Fruit fly (Drosophila melanogaster): Measurements from ENCODE around the gene Ir7e.

Gene Ir7e

DNA sequence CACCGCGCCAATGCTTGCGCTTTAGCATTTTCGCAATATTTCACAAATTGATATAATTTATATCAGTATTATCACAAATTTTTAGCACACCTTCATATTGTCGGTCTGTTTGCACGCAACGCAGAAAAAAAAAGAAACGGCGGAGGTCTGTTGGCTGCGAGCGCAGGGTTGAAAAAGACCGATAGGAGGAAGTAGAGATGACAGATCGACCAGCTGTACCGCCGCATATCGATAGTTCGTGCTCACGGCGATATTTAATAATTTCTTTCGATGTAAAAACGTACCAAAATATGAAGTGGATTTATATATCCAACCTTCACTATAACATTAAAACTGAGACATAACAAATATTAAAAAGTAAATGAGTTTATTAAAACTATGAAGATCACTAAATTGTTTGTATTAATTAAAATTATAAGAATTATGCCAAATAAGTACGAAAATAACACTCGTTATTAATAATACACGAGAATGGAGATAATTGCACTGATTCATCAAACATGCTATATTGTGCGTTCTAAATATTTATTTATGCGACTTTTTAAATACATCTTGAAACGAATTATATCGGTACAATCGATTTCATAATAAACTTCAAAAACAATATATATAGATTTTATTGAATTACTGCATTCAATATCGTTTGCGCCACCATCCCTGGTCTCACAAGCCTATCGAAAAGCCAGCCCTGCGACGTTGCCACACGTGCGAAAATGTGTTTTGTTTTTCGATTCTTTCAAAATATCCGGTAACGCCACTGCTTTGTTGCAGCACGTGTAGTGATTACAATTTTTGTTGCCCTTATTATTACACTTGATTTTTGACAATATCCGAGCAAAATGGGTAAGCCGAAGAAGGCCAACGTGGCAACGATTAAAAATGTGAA is 19.9 kb upstream of the Ir7e start, which contains the start of the genes RpS6 and bys (continued):
- TF ChIP-seq Neu2 (GFP tag; optimal IDR thresholded peaks at IDR 0.05; ENCODE audit: borderline replicate concordance) = no peak
- TF ChIP-seq cg (GFP tag; optimal IDR thresholded peaks at IDR 0.05) = no peak
- TF ChIP-seq CG12155 (GFP tag; optimal IDR thresholded peaks at IDR 0.05) = peak; percentile 16
- peak; percentile 35 for TF ChIP-seq Antp (GFP tag; optimal IDR thresholded peaks at IDR 0.05)
- peak; percentile 69 for TF ChIP-seq Gug (GFP tag; IDR thresholded peaks at IDR 0.05)
- TF ChIP-seq Dll (GFP tag; IDR thresholded peaks at IDR 0.05; ENCODE audit: partially characterized antibody) = peak; percentile 80
- peak; percentile 20; the same call in 1 of the 2 replicates for TF ChIP-seq CG4730 (GFP tag; IDR thresholded peaks at IDR 0.05)
- peak; percentile 23 for TF ChIP-seq stwl (tag; optimal IDR thresholded peaks at IDR 0.05)
- no peak for TF ChIP-seq Nf-YA (GFP tag; IDR thresholded peaks at IDR 0.05)
- peak; percentile 73 for TF ChIP-seq unc-4 (GFP tag; IDR thresholded peaks at IDR 0.05; ENCODE audit: partially characterized antibody)
- no peak for TF ChIP-seq CG16863 (GFP tag; optimal IDR thresholded peaks at IDR 0.05)
- peak; percentile 2 to 5 for TF ChIP-seq bsh (GFP tag; optimal IDR thresholded peaks at IDR 0.05)
- TF ChIP-seq CG7372 (GFP tag; IDR thresholded peaks at IDR 0.05) = no peak
- TF ChIP-seq Optix (GFP tag; IDR thresholded peaks at IDR 0.05) = 0 out of 3 replicates have a peak, but pooled peaks have one; percentile 32
- peak; percentile 30 to 31 for TF ChIP-seq dpn (GFP tag; optimal IDR thresholded peaks at IDR 0.05)
- no peak for TF ChIP-seq Tbp (GFP tag; optimal IDR thresholded peaks at IDR 0.05)
- TF ChIP-seq D19A (tag; optimal IDR thresholded peaks at IDR 0.05) = no peak
- no peak for TF ChIP-seq CG1832 (GFP tag; optimal IDR thresholded peaks at IDR 0.05)
- peak; percentile 19 for TF ChIP-seq Dp (GFP tag; optimal IDR thresholded peaks at IDR 0.05)
- peak; percentile 46 for TF ChIP-seq CG18599 (GFP tag; optimal IDR thresholded peaks at IDR 0.05)
- TF ChIP-seq Adf1 (GFP tag; IDR thresholded peaks at IDR 0.05) = no peak
- TF ChIP-seq Fer3 (tag; optimal IDR thresholded peaks at IDR 0.05) = peak; percentile 57
- TF ChIP-seq TFAM (GFP tag; optimal IDR thresholded peaks at IDR 0.05) = no peak
- peak; percentile 30; the same call in 1 of the 3 replicates for TF ChIP-seq so (GFP tag; IDR thresholded peaks at IDR 0.05)
- peak; percentile 19 for TF ChIP-seq fd64A (GFP tag; optimal IDR thresholded peaks at IDR 0.05)
- TF ChIP-seq aop (GFP tag; IDR thresholded peaks at IDR 0.05) = peak; percentile 88
- TF ChIP-seq Chrac-16 (GFP tag; optimal IDR thresholded peaks at IDR 0.05) = peak; percentile 48
- TF ChIP-seq CG6854 (GFP tag; optimal IDR thresholded peaks at IDR 0.05) = peak; percentile 49
- peak; percentile 34 for TF ChIP-seq phol (tag; optimal IDR thresholded peaks at IDR 0.05)
- TF ChIP-seq shn (GFP tag; optimal IDR thresholded peaks at IDR 0.05) = no peak
- TF ChIP-seq seq (GFP tag; IDR thresholded peaks at IDR 0.05) = no peak
- peak; percentile 19 for TF ChIP-seq CG4617 (GFP tag; optimal IDR thresholded peaks at IDR 0.05; ENCODE audit: borderline replicate concordance)
- no peak for TF ChIP-seq sima (GFP tag; optimal IDR thresholded peaks at IDR 0.05)
- peak; percentile 63 for TF ChIP-seq CG17385 (GFP tag; optimal IDR thresholded peaks at IDR 0.05)
- TF ChIP-seq CG18262 (tag; optimal IDR thresholded peaks at IDR 0.05) = peak; percentile 30
- no peak for TF ChIP-seq Elba2 (GFP tag; optimal IDR thresholded peaks at IDR 0.05)
- peak; percentile 21 for TF ChIP-seq p53 (GFP tag; optimal IDR thresholded peaks at IDR 0.05)
- peak; percentile 62 for TF ChIP-seq CG6272 (GFP tag; IDR thresholded peaks at IDR 0.05)
- TF ChIP-seq H2.0 (GFP tag; IDR thresholded peaks at IDR 0.05) = peak; percentile 33; the same call in 1 of the 2 replicates
- TF ChIP-seq cwo (GFP tag; optimal IDR thresholded peaks at IDR 0.05) = peak; percentile 60
- TF ChIP-seq zfh1 (GFP tag; IDR thresholded peaks at IDR 0.05) = peak; percentile 69
- TF ChIP-seq CG7928 (GFP tag; optimal IDR thresholded peaks at IDR 0.05) = peak; percentile 82
- peak; percentile 23 for TF ChIP-seq Side (GFP tag; optimal IDR thresholded peaks at IDR 0.05)
- peak; percentile 36; the same call in 1 of the 2 replicates for TF ChIP-seq HLH3B (GFP tag; IDR thresholded peaks at IDR 0.05)
- no peak for TF ChIP-seq Hr51 (GFP tag; optimal IDR thresholded peaks at IDR 0.05)
- TF ChIP-seq mld (GFP tag; IDR thresholded peaks at IDR 0.05; ENCODE audit: partially characterized antibody) = peak; percentile 86; the same call in 2 of the 3 replicates
- no peak for TF ChIP-seq prd (optimal IDR thresholded peaks at IDR 0.05)
- peak; percentile 41; the same call in 1 of the 3 replicates for TF ChIP-seq prd (GFP tag; IDR thresholded peaks at IDR 0.05)
